Fruit fly (Drosophila melanogaster) whole organism, pupa: ENCODE measurements around the gene CG33489.
"Not testable (repeated sequence)": the region's sequence is repeated elsewhere in the genome, so short reads cannot be mapped to it uniquely, and the experiment has no call there.

Experiments used
- CG10348 ChIP-seq: fragments of 200-800 bp; sonication (Bioruptor generic); IDR thresholded peaks from 2 replicates; pipeline ENCODE4 v1.3.6; 2022; ENCODE audit warnings: missing biosample characterization, missing genetic modification characterization
- CG12605 ChIP-seq: fragments of 200-800 bp; sonication (Bioruptor generic); IDR thresholded peaks from 2 replicates; pipeline ENCODE4 v1.3.6; 2022; ENCODE audit warnings: missing biosample characterization, missing genetic modification characterization
- CG13204 ChIP-seq: fragments of 200-800 bp; sonication (Bioruptor generic); optimal IDR thresholded peaks from 2 replicates; lab custom pipeline; 2018; ENCODE audit warnings: missing biosample characterization, mild to moderate bottlenecking, missing genetic modification characterization, moderate library complexity
- CG14655 ChIP-seq: fragments of 200-800 bp; sonication (Bioruptor generic); optimal IDR thresholded peaks from 3 replicates; lab custom pipeline; 2017; ENCODE audit warnings: mild to moderate bottlenecking, missing biosample characterization, missing genetic modification reagents, missing genetic modification characterization
- CG15710 ChIP-seq: fragments of 200-800 bp; sonication (Bioruptor generic); optimal IDR thresholded peaks from 2 replicates; lab custom pipeline; 2018; ENCODE audit warnings: missing biosample characterization, mild to moderate bottlenecking, missing genetic modification characterization, moderate library complexity
- CG17806 ChIP-seq: fragments of 200-800 bp; sonication (Bioruptor generic); optimal IDR thresholded peaks from 2 replicates; lab custom pipeline; 2018; ENCODE audit warnings: missing biosample characterization, mild to moderate bottlenecking, missing genetic modification characterization, moderate library complexity
- CG32121 ChIP-seq: fragments of 200-800 bp; sonication (Bioruptor generic); IDR thresholded peaks from 2 replicates; pipeline ENCODE4 v1.3.6; 2022; ENCODE audit warnings: missing biosample characterization, missing genetic modification characterization
- CG34367 ChIP-seq: fragments of 200-800 bp; sonication (Bioruptor generic); optimal IDR thresholded peaks from 2 replicates; lab custom pipeline; 2018; ENCODE audit warnings: missing biosample characterization, mild to moderate bottlenecking, missing genetic modification characterization
- CG4496 ChIP-seq: fragments of 200-800 bp; sonication (Bioruptor generic); IDR thresholded peaks from 3 replicates; pipeline ENCODE4 v1.3.6; 2022; ENCODE audit warnings: missing biosample characterization, missing genetic modification characterization
- CG8159 ChIP-seq: fragments of 200-800 bp; sonication (Bioruptor generic); optimal IDR thresholded peaks from 3 replicates; lab custom pipeline; 2018; ENCODE audit warnings: missing biosample characterization, mild to moderate bottlenecking, missing genetic modification characterization, moderate library complexity
- CG8301 ChIP-seq: fragments of 200-800 bp; sonication (Bioruptor generic); optimal IDR thresholded peaks from 2 replicates; lab custom pipeline; 2018; ENCODE audit warnings: missing biosample characterization, mild to moderate bottlenecking, missing genetic modification characterization
- CG9948 ChIP-seq: fragments of 200-800 bp; sonication (Bioruptor generic); optimal IDR thresholded peaks from 2 replicates; lab custom pipeline; 2018; ENCODE audit warnings: missing biosample characterization, mild to moderate bottlenecking, missing genetic modification characterization, moderate library complexity
- D1 ChIP-seq: fragments of 200-800 bp; sonication (Bioruptor generic); optimal IDR thresholded peaks from 2 replicates; lab custom pipeline; 2018; ENCODE audit warnings: missing biosample characterization, mild to moderate bottlenecking, missing genetic modification characterization, moderate library complexity
- EcR ChIP-seq: fragments of 200-800 bp; sonication (Bioruptor generic); optimal IDR thresholded peaks from 3 replicates; lab custom pipeline; 2019; ENCODE audit warnings: missing biosample characterization, missing genetic modification characterization, mild to moderate bottlenecking, moderate library complexity, missing genetic modification reagents
- Ets98B ChIP-seq: fragments of 200-800 bp; sonication (Bioruptor generic); IDR thresholded peaks from 2 replicates; pipeline ENCODE4 v1.3.6; 2022; ENCODE audit warnings: missing biosample characterization, missing genetic modification characterization
- Pif1A ChIP-seq: fragments of 200-800 bp; sonication (Bioruptor generic); optimal IDR thresholded peaks from 3 replicates; lab custom pipeline; 2016; ENCODE audit warnings: missing biosample characterization, missing genetic modification characterization
- Pif1B ChIP-seq: fragments of 200-800 bp; sonication (Bioruptor generic); optimal IDR thresholded peaks from 3 replicates; lab custom pipeline; 2016; ENCODE audit warnings: missing biosample characterization, missing genetic modification characterization
- Snoo ChIP-seq: fragments of 200-800 bp; sonication (Bioruptor generic); optimal IDR thresholded peaks from 3 replicates; lab custom pipeline; 2017; ENCODE audit warnings: missing biosample characterization, mild to moderate bottlenecking, missing genetic modification characterization, inconsistent platforms
- fd96Ca ChIP-seq: fragments of 200-800 bp; sonication (Bioruptor generic); IDR thresholded peaks from 3 replicates; pipeline ENCODE4 v1.3.6; 2022; ENCODE audit warnings: missing biosample characterization, missing genetic modification characterization
- gl ChIP-seq: fragments of 200-800 bp; sonication (Bioruptor generic); optimal IDR thresholded peaks from 2 replicates; lab custom pipeline; 2018; ENCODE audit warnings: missing biosample characterization, mild to moderate bottlenecking, missing genetic modification characterization
- rn ChIP-seq: fragments of 200-800 bp; sonication (Bioruptor generic); IDR thresholded peaks from 2 replicates; pipeline ENCODE4 v1.3.6; 2022; ENCODE audit warnings: missing biosample characterization, missing genetic modification characterization

Gene CG33489

DNA sequence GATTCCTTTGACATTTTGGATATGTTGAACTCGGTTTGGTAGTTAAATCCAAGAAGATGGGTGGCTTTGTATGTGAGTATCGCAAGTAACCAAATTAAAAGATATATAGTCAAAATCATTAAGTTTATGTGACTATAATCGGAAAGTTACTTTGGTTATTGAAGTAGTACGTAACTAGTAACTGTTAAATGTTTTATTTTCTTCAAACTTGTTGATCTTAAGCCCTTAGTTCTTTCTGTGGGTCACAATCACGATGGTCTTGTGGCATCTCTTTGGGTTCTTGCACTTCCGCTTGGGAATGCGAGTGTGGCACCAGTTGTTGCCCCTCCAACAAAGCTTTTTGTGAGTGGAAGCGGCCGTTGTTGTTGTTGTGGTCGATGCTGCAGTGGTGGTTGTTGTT, at the start of gene CG33489:
Gene CG33489, minus strand, starts transcription at position 101 of the 400 bp plus-strand sequence.
- TF ChIP-seq D1 (tag; lab: Kevin White, UChicago); CG32121 (GFP tag; lab: Robert Waterston, UW); CG14655 (GFP tag; lab: Kevin White, UChicago): not testable (repeated sequence)

DNA sequence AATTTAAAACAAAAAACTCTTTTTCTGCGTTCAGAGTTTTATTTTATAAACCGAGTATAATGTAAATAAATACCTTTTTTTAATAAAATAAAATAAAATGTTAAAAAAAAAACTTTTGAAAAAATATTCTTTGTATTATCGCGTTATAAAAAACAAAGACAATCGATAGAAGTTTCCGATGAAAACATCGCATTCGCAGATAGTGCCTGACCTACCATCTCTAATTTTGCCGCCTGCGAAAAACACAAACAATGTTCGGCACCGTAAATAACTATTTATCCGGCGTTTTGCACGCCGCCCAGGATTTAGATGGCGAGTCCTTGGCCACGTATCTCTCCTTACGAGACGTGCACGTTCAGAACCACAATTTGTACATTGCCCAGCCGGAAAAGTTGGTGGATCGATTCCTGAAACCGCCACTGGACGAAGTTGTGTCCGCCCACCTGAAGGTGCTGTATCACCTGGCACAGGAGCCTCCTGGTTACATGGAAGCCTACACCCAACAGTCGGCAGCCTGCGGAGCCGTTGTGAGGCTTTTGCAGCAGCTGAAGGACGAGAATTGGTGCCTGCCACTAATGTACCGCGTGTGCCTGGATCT, 49.5 kb upstream of the CG33489 start, which contains the start of gene PCID2:
Gene PCID2, plus strand, starts transcription at position 213 of the 598 bp plus-strand sequence.
- no peak for TF ChIP-seq CG12605 (GFP tag; lab: Robert Waterston, UW)
- no peak for TF ChIP-seq CG15710
- no peak for TF ChIP-seq fd96Ca
- no peak for TF ChIP-seq CG8159 (tag; lab: Kevin White, UChicago)
- TF ChIP-seq Snoo, result no peak

DNA sequence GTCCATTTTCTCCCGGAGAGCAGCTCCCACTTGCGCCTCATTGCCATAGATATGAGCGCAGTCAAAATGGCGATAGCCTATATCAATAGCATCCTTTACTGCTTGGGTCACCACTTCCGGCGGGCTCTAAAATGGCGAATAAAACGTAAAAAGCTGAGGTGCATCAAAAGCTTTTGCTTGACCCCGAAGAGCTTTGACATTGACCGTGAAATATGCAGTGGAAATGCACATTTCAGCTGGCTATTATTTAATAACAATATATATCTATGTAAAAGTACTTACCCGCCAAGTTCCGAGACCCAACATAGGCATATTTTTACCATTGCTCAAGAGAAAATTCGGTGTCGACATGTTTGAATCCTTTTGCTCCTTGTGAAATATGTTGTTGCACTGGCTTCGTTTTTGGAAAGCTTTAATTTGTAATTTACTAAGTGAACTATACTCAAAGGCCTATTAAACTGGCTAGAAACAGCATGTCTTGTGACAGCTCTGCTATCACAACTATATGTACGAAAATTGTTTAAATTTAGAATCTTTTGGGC, 48.9 kb upstream of the CG33489 start, which contains the start of gene CG6083:
Gene CG6083, minus strand, starts transcription at position 492 of the 542 bp plus-strand sequence.
- TF ChIP-seq fd96Ca (no peak), CG8159 (tag; lab: Kevin White, UChicago) (no peak), CG32121 (GFP tag; lab: Robert Waterston, UW) (no peak)
- TF ChIP-seq, all 21 proteins: peak for 0

DNA sequence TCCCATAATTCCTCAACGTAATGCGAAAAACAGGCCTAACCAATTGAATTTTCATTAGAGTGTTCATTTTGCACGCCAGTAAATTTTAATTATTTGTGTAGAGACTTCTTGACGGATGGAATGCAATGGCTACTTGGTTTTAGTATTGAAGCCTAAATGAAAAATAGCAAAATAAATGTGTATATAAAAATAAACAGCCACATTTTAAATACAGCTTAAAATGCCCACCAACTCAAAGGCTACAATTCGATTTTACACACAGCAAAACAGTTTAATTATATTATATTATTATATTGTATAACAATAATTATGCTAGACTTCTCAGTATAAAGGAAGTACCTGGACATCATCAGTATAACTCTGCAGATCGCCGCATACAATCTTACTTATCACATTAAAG, 47.4 kb upstream of the CG33489 start, which contains the start of gene Akr1B:
Gene Akr1B, minus strand, starts transcription at position 101 of the 400 bp plus-strand sequence.
- no peak for TF ChIP-seq gl
- no peak for TF ChIP-seq CG4496 (GFP tag; lab: Robert Waterston, UW)
- no peak for TF ChIP-seq rn (GFP tag; lab: Robert Waterston, UW)
- no peak for TF ChIP-seq CG13204
- TF ChIP-seq Ets98B, result no peak
- TF ChIP-seq CG9948 (tag; lab: Kevin White, UChicago), result no peak
- TF ChIP-seq CG17806 (tag; lab: Kevin White, UChicago), result no peak
- TF ChIP-seq CG34367 (tag; lab: Kevin White, UChicago), result no peak
- no peak for TF ChIP-seq CG12605 (GFP tag; lab: Robert Waterston, UW)
- no peak for TF ChIP-seq Pif1B (GFP tag; lab: Kevin White, UChicago)
- no peak for TF ChIP-seq CG8301
- TF ChIP-seq CG10348 (GFP tag; lab: Robert Waterston, UW), result no peak
- TF ChIP-seq D1 (tag; lab: Kevin White, UChicago), result no peak
- no peak for TF ChIP-seq CG14655 (GFP tag; lab: Kevin White, UChicago)

DNA sequence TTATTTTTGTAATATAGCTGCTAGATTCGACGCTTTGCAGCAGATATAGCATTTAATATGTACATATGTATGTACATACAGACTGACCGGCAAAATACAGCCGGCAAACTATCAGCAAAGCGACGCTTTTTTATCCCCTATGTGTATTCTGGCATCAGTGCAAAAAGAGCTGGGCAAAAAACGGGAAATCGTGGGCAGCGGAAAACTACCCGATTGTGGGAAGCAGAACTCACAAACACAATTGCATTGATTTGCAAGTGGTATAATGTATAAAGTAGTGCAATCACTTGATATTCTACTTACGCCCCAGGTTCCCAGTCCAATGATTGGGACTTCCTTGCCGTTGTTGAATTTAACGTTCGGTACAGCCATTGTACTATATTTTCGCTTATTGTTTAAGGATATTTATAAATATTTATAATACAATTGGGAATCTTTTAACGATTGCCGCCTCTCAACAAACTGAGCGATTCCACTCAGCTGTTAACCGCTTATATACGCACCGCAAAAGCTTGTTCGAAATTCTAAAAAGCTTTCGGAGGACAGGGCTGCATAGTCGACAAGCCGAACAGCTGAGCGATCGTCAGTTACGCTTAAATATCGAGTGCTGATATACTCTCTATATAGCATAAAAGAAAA, 46.5 kb upstream of the CG33489 start:
- no peak for TF ChIP-seq fd96Ca
- peak; percentile 1 for TF ChIP-seq Snoo
- peak; percentile 44 for TF ChIP-seq EcR (GFP tag; lab: Kevin White, UChicago)
- TF ChIP-seq D1 (tag; lab: Kevin White, UChicago), result no peak
- no peak for TF ChIP-seq rn (GFP tag; lab: Robert Waterston, UW)
- peak; percentile 58; the same call in 1 of the 3 replicates for TF ChIP-seq CG4496 (GFP tag; lab: Robert Waterston, UW)
- no peak for TF ChIP-seq CG8301
- peak; percentile 8 for TF ChIP-seq CG15710
- TF ChIP-seq CG9948 (tag; lab: Kevin White, UChicago), result no peak
- peak; percentile 36 for TF ChIP-seq Pif1B (GFP tag; lab: Kevin White, UChicago)
- no peak for TF ChIP-seq CG32121 (GFP tag; lab: Robert Waterston, UW)
- TF ChIP-seq Pif1A, result peak; percentile 15
- TF ChIP-seq CG17806 (tag; lab: Kevin White, UChicago), result no peak
- TF ChIP-seq gl, result no peak
- peak; percentile 34; the same call in 1 of the 2 replicates for TF ChIP-seq Ets98B
- no peak for TF ChIP-seq CG13204
- no peak for TF ChIP-seq CG34367 (tag; lab: Kevin White, UChicago)
- TF ChIP-seq CG8159 (tag; lab: Kevin White, UChicago), result no peak
- TF ChIP-seq CG10348 (GFP tag; lab: Robert Waterston, UW), result no peak
- TF ChIP-seq CG12605 (GFP tag; lab: Robert Waterston, UW), result no peak
- no peak for TF ChIP-seq CG14655 (GFP tag; lab: Kevin White, UChicago)
- TF ChIP-seq, all 21 proteins: peak for 7

DNA sequence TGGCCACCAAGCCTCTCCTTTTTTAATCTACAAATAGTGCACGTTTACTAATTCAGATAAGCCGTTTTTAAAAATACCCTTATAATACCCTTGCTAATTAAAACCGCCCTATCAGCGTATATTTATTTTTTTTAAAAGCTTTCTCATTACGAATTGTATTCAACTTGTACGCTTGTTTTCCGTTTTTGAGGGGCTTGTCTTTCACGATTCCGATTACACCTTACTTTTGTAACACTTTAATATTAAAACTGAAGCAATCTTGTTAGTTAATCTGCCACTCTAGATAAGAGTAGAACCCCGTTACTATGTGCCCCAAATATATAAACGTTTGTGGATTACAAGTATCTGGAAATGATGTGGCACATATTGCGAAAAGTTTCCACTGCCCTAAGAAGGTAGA, 45.9 kb upstream of the CG33489 start:
- TF ChIP-seq Pif1B (GFP tag; lab: Kevin White, UChicago) (no peak), fd96Ca (no peak), CG8159 (tag; lab: Kevin White, UChicago) (no peak), CG9948 (tag; lab: Kevin White, UChicago) (no peak), CG34367 (tag; lab: Kevin White, UChicago) (no peak), EcR (GFP tag; lab: Kevin White, UChicago) (no peak), CG13204 (no peak), D1 (tag; lab: Kevin White, UChicago) (no peak), CG12605 (GFP tag; lab: Robert Waterston, UW) (no peak), CG15710 (no peak), CG4496 (GFP tag; lab: Robert Waterston, UW) (no peak), CG8301 (no peak), CG14655 (GFP tag; lab: Kevin White, UChicago) (no peak), CG32121 (GFP tag; lab: Robert Waterston, UW) (no peak), CG17806 (tag; lab: Kevin White, UChicago) (no peak), Ets98B (no peak)
- TF ChIP-seq, all 21 proteins: peak for 0
